Fruit fly (Drosophila melanogaster) whole organism, embryonic: Measurements from ENCODE around the gene Jupiter.

ENCODE experiments used
- Ada2b ChIP-seq: fragments of 200-800 bp; sonication (Bioruptor generic); IDR thresholded peaks from 2 replicates; pipeline ENCODE4 v1.3.6; 2022; ENCODE audit warnings: missing biosample characterization, missing genetic modification characterization
- Antp ChIP-seq: fragments of 200-800 bp; sonication (Bioruptor generic); optimal IDR thresholded peaks from 3 replicates; lab custom pipeline; 2016; ENCODE audit warnings: missing biosample characterization, missing genetic modification characterization
- Atf3 ChIP-seq: fragments of 200-800 bp; sonication (Bioruptor generic); optimal IDR thresholded peaks from 3 replicates; lab custom pipeline; 2016; ENCODE audit warnings: missing biosample characterization, missing genetic modification characterization
- B-H1 ChIP-seq: fragments of 200-800 bp; sonication (Bioruptor generic); IDR thresholded peaks from 3 replicates; pipeline ENCODE4 v1.3.6; 2022; ENCODE audit warnings: missing biosample characterization, missing genetic modification characterization
- CG11695 ChIP-seq: fragments of 200-800 bp; sonication (Bioruptor generic); IDR thresholded peaks from 3 replicates; pipeline ENCODE4 v1.3.6; 2022; ENCODE audit warnings: missing biosample characterization, missing genetic modification characterization
- CG11723 ChIP-seq: fragments of 200-800 bp; sonication (Bioruptor generic); optimal IDR thresholded peaks from 2 replicates; lab custom pipeline; 2017; ENCODE audit warnings: missing biosample characterization, mild to moderate bottlenecking, missing genetic modification characterization
- CG12769 ChIP-seq: fragments of 200-800 bp; sonication (Bioruptor generic); optimal IDR thresholded peaks from 2 replicates; lab custom pipeline; 2019; ENCODE audit warnings: missing biosample characterization, mild to moderate bottlenecking, missing genetic modification characterization, moderate library complexity
- CG13123 ChIP-seq: fragments of 200-800 bp; sonication (Bioruptor generic); optimal IDR thresholded peaks from 2 replicates; lab custom pipeline; 2016; ENCODE audit warnings: missing biosample characterization, missing genetic modification characterization
- CG13287 ChIP-seq: fragments of 200-800 bp; sonication (Bioruptor generic); IDR thresholded peaks from 2 replicates; pipeline ENCODE4 v1.3.6; 2022; ENCODE audit warnings: missing biosample characterization, missing genetic modification characterization; ENCODE audit not compliant: partially characterized antibody
- CG18011 ChIP-seq: fragments of 200-800 bp; sonication (Bioruptor generic); optimal IDR thresholded peaks from 2 replicates; lab custom pipeline; 2017; ENCODE audit warnings: missing biosample characterization, missing genetic modification characterization, mild to moderate bottlenecking, moderate library complexity, missing genotype
- CG18619 ChIP-seq: fragments of 200-800 bp; sonication (Bioruptor generic); optimal IDR thresholded peaks from 3 replicates; lab custom pipeline; 2017; ENCODE audit warnings: missing biosample characterization, mild to moderate bottlenecking, missing genetic modification characterization
- CG32532 ChIP-seq: fragments of 200-800 bp; sonication (Bioruptor generic); IDR thresholded peaks from 2 replicates; pipeline ENCODE4 v1.3.6; 2022; ENCODE audit warnings: missing biosample characterization, missing genetic modification characterization
- CG32772 ChIP-seq: fragments of 200-800 bp; sonication (Bioruptor generic); IDR thresholded peaks from 2 replicates; pipeline ENCODE4 v1.3.6; 2022; ENCODE audit warnings: missing biosample characterization, missing genetic modification characterization
- CG34224 ChIP-seq: fragments of 200-800 bp; sonication (Bioruptor generic); IDR thresholded peaks from 3 replicates; pipeline ENCODE4 v1.3.6; 2022; ENCODE audit warnings: missing biosample characterization, missing genetic modification characterization; ENCODE audit not compliant: partially characterized antibody
- CG4617 ChIP-seq: fragments of 200-800 bp; sonication (Bioruptor generic); optimal IDR thresholded peaks from 3 replicates; lab custom pipeline; 2016; ENCODE audit warnings: missing biosample characterization, missing genetic modification characterization, borderline replicate concordance
- CG5245 ChIP-seq: fragments of 200-800 bp; sonication (Bioruptor generic); optimal IDR thresholded peaks from 3 replicates; lab custom pipeline; 2016; ENCODE audit warnings: missing biosample characterization, missing genetic modification characterization
- CG7271 ChIP-seq: fragments of 200-800 bp; sonication (Bioruptor generic); optimal IDR thresholded peaks from 2 replicates; lab custom pipeline; 2018; ENCODE audit warnings: missing biosample characterization, mild to moderate bottlenecking, missing genetic modification characterization, moderate library complexity
- CG7357 ChIP-seq: fragments of 200-800 bp; sonication (Bioruptor generic); IDR thresholded peaks from 3 replicates; pipeline ENCODE4 v1.3.6; 2022; ENCODE audit warnings: missing biosample characterization, missing genetic modification characterization
- CG8388 ChIP-seq: fragments of 200-800 bp; sonication (Bioruptor generic); optimal IDR thresholded peaks from 2 replicates; lab custom pipeline; 2019; ENCODE audit warnings: missing biosample characterization, mild to moderate bottlenecking, missing genetic modification characterization, moderate library complexity
- CoRest ChIP-seq: fragments of 200-800 bp; sonication (Bioruptor generic); optimal IDR thresholded peaks from 3 replicates; lab custom pipeline; 2018; ENCODE audit warnings: missing biosample characterization, mild to moderate bottlenecking, missing genetic modification characterization, moderate library complexity
- D19B ChIP-seq: fragments of 200-800 bp; sonication (Bioruptor generic); optimal IDR thresholded peaks from 2 replicates; lab custom pipeline; 2017; ENCODE audit warnings: missing biosample characterization, mild to moderate bottlenecking, missing genetic modification characterization
- Dfd ChIP-seq, 2 experiments: fragments of >200 bp; optimal IDR thresholded peaks; 2 replicates each; lab custom pipeline; 2017; ENCODE audit warnings: missing biosample characterization in 2 of 2, missing genetic modification characterization in 2 of 2
- Dip2 ChIP-seq: fragments of 200-800 bp; sonication (Bioruptor generic); IDR thresholded peaks from 2 replicates; pipeline ENCODE4 v1.3.6; 2022; ENCODE audit warnings: missing biosample characterization, missing genetic modification characterization
- Eip74EF ChIP-seq, 2 experiments: fragments of 200-800 bp in 1 of 2; fragments of >200 bp in 1 of 2; sonication (Bioruptor generic) in 1 of 2; optimal IDR thresholded peaks; 2 replicates each; lab custom pipeline; 2017 to 2019; ENCODE audit warnings: missing biosample characterization in 2 of 2, missing genetic modification characterization in 2 of 2, mild to moderate bottlenecking in 1 of 2, moderate library complexity in 1 of 2
- HLH54F ChIP-seq: fragments of 200-800 bp; sonication (Bioruptor generic); optimal IDR thresholded peaks from 3 replicates; lab custom pipeline; 2016; ENCODE audit warnings: missing biosample characterization, missing genetic modification characterization
- Lim3 ChIP-seq: fragments of 200-800 bp; sonication (Bioruptor generic); IDR thresholded peaks from 2 replicates; pipeline ENCODE4 v1.3.6; 2022; ENCODE audit warnings: missing biosample characterization, missing genetic modification characterization
- Mrtf ChIP-seq: fragments of 200-800 bp; sonication (Bioruptor generic); IDR thresholded peaks from 3 replicates; pipeline ENCODE4 v1.3.6; 2022; ENCODE audit warnings: missing biosample characterization, missing genetic modification characterization
- NC2α ChIP-seq: fragments of 200-800 bp; sonication (Bioruptor generic); optimal IDR thresholded peaks from 2 replicates; lab custom pipeline; 2016; ENCODE audit warnings: missing biosample characterization, missing genetic modification characterization
- NC2β ChIP-seq: fragments of 200-800 bp; sonication (Bioruptor generic); optimal IDR thresholded peaks from 2 replicates; lab custom pipeline; 2016; ENCODE audit warnings: missing biosample characterization, missing genetic modification characterization
- NFAT ChIP-seq: fragments of 200-800 bp; sonication (Bioruptor generic); IDR thresholded peaks from 2 replicates; pipeline ENCODE4 v1.3.6; 2022; ENCODE audit warnings: missing biosample characterization, missing genetic modification characterization
- Oaz ChIP-seq: fragments of 200-800 bp; sonication (Bioruptor generic); IDR thresholded peaks from 2 replicates; pipeline ENCODE4 v1.3.6; 2022; ENCODE audit warnings: missing biosample characterization, missing genetic modification characterization
- Ravus ChIP-seq: fragments of 200-800 bp; sonication (Bioruptor generic); IDR thresholded peaks from 2 replicates; pipeline ENCODE4 v1.3.6; 2022; ENCODE audit warnings: missing biosample characterization, missing genetic modification characterization
- Sry-δ ChIP-seq: fragments of 200-800 bp; sonication (Bioruptor generic); optimal IDR thresholded peaks from 2 replicates; lab custom pipeline; 2016; ENCODE audit warnings: missing biosample characterization, missing genetic modification characterization
- abd-A ChIP-seq: fragments of 200-800 bp; sonication (Bioruptor generic); optimal IDR thresholded peaks from 3 replicates; lab custom pipeline; 2019; ENCODE audit warnings: missing biosample characterization, mild to moderate bottlenecking, missing genetic modification characterization, moderate library complexity
- ara ChIP-seq: fragments of 200-800 bp; sonication (Bioruptor generic); IDR thresholded peaks from 2 replicates; pipeline ENCODE4 v1.3.6; 2022; ENCODE audit warnings: missing biosample characterization, missing genetic modification characterization
- ase ChIP-seq: fragments of 200-800 bp; sonication (Bioruptor generic); IDR thresholded peaks from 3 replicates; pipeline ENCODE4 v1.3.6; 2022; ENCODE audit warnings: missing biosample characterization, missing genetic modification characterization
- bsh ChIP-seq, 2 experiments: fragments of 200-800 bp; sonication (Bioruptor generic); optimal IDR thresholded peaks; 2 replicates each; lab custom pipeline; 2017 to 2018; ENCODE audit warnings: mild to moderate bottlenecking in 2 of 2, missing biosample characterization in 2 of 2, missing genetic modification characterization in 2 of 2, moderate library complexity in 1 of 2
- esg ChIP-seq: fragments of 200-800 bp; sonication (Bioruptor generic); conservative IDR thresholded peaks from 2 replicates; pipeline ENCODE4 v1.3.6; 2022; ENCODE audit warnings: missing biosample characterization, missing genetic modification characterization
- ftz-f1 ChIP-seq: fragments of 200-800 bp; sonication (Bioruptor generic); optimal IDR thresholded peaks from 2 replicates; lab custom pipeline; 2016; ENCODE audit warnings: missing biosample characterization, missing genetic modification characterization
- klu ChIP-seq: fragments of 200-800 bp; sonication (Bioruptor generic); IDR thresholded peaks from 2 replicates; pipeline ENCODE4 v1.3.6; 2022; ENCODE audit warnings: missing biosample characterization, missing genetic modification characterization
- maf-S ChIP-seq: fragments of 200-800 bp; sonication (Bioruptor generic); optimal IDR thresholded peaks from 2 replicates; lab custom pipeline; 2016; ENCODE audit warnings: missing biosample characterization, missing genetic modification characterization
- nerfin-2 ChIP-seq: fragments of 200-800 bp; sonication (Bioruptor generic); IDR thresholded peaks from 2 replicates; pipeline ENCODE4 v1.3.6; 2022; ENCODE audit warnings: missing biosample characterization, missing genetic modification characterization; ENCODE audit not compliant: partially characterized antibody
- oc ChIP-seq: fragments of 200-800 bp; sonication (Bioruptor generic); optimal IDR thresholded peaks from 2 replicates; lab custom pipeline; 2018; ENCODE audit warnings: missing biosample characterization, mild to moderate bottlenecking, missing genetic modification characterization, moderate library complexity
- pho ChIP-seq: fragments of 200-800 bp; sonication (Bioruptor generic); optimal IDR thresholded peaks from 2 replicates; lab custom pipeline; 2016; ENCODE audit warnings: missing biosample characterization, missing genetic modification characterization
- salm ChIP-seq: fragments of 200-800 bp; sonication (Bioruptor generic); optimal IDR thresholded peaks from 2 replicates; lab custom pipeline; 2018; ENCODE audit warnings: missing biosample characterization, mild to moderate bottlenecking, missing genetic modification characterization
- seq ChIP-seq: fragments of 200-800 bp; sonication (Bioruptor generic); IDR thresholded peaks from 2 replicates; pipeline ENCODE4 v1.3.6; 2022; ENCODE audit warnings: missing biosample characterization, missing genetic modification characterization
- sim ChIP-seq: fragments of 200-800 bp; sonication (Bioruptor generic); IDR thresholded peaks from 2 replicates; pipeline ENCODE4 v1.3.6; 2022; ENCODE audit warnings: missing biosample characterization, missing genetic modification characterization
- tgo ChIP-seq: fragments of 200-800 bp; sonication (Bioruptor generic); IDR thresholded peaks from 3 replicates; pipeline ENCODE4 v1.3.6; 2022; ENCODE audit warnings: missing biosample characterization, missing genetic modification characterization
- tio ChIP-seq: fragments of 200-800 bp; sonication (Bioruptor generic); optimal IDR thresholded peaks from 2 replicates; lab custom pipeline; 2017; ENCODE audit warnings: missing biosample characterization, missing genetic modification characterization, inconsistent platforms
- yki ChIP-seq: fragments of >200 bp; optimal IDR thresholded peaks from 3 replicates; lab custom pipeline; 2018

The Jupiter gene

DNA sequence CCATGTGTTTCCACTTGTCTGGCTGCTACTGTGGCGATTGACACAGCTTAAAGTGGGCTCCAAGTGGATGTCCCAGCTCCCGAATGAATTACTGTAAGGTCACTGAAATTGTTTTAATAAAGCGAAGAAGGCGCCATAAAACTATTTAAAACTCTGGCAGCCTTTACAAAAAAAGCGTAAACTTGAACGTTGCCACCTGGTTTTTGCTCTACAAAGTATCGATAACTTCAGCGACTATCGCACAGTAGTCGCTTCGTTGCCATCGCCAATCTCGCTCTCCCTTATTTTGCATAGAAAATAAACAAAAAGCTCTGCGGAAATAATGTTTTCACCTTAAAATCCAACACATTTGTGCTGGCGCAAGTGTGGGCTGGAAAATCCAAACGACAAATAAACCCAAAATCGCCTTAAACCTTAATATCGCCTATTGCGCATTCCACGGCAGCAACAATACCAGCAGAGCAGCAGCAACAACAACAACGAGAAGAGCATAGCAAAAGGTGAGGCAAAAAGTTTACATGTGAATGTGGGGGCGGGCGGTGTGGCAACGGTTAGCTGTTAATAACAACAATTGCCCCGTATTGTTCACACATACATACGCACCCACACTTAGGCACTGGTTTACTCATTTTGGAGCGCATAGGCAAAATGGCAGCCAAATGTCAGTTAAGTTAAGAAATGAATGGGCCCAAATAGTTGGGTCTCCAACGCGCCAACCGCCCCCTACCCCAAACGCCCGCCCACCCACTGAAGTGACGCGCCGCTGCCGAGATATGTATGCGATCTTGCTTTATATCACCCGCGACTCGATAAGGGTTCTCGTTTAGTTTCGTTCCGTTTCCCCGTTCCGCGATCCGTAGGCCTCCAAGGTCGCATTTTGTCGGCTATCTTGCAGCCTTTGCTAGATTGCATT lies 38.1 kb downstream of the Jupiter start, which contains the start of gene wkd (continued):
- TF ChIP-seq CG13123 (GFP tag; lab: Kevin White, UChicago) (no peak), CG4617 (GFP tag; lab: Kevin White, UChicago) (peak; percentile 87), esg (no peak), NFAT (GFP tag; lab: Robert Waterston, UW) (no peak), maf-S (no peak), pho (GFP tag; lab: Kevin White, UChicago) (no peak), CG11723 (no peak), Ada2b (GFP tag; lab: Robert Waterston, UW) (no peak), Dfd (GFP tag; optimal IDR thresholded peaks at IDR 0.05; lab: Kevin White, UChicago) (no peak), Eip74EF (GFP tag; optimal IDR thresholded peaks at IDR 0.05; lab: Kevin White, UChicago) (no peak), Dip2 (GFP tag; lab: Robert Waterston, UW) (no peak), CG32772 (no peak), CG8388 (GFP tag; lab: Kevin White, UChicago) (no peak), nerfin-2 (GFP tag; lab: Robert Waterston, UW) (peak; percentile 53; the same call in 1 of the 2 replicates), Ravus (GFP tag; lab: Robert Waterston, UW) (no peak), NC2α (GFP tag; lab: Kevin White, UChicago) (no peak), CG18619 (no peak), Lim3 (no peak), salm (tag; lab: Kevin White, UChicago) (no peak), NC2β (GFP tag; lab: Kevin White, UChicago) (peak; percentile 58), Mrtf (GFP tag; lab: Robert Waterston, UW) (no peak), CG32532 (no peak), CG34224 (GFP tag; lab: Robert Waterston, UW) (peak; percentile 84), tio (GFP tag; lab: Kevin White, UChicago) (no peak), CoRest (tag; lab: Kevin White, UChicago) (no peak), Oaz (GFP tag; lab: Robert Waterston, UW) (no peak), oc (tag; lab: Kevin White, UChicago) (no peak), ara (GFP tag; lab: Robert Waterston, UW) (no peak), CG7271 (tag; lab: Kevin White, UChicago) (no peak), Sry-δ (GFP tag; lab: Kevin White, UChicago) (peak; percentile 97), yki (no peak), ase (GFP tag; lab: Robert Waterston, UW) (no peak), seq (GFP tag; lab: Robert Waterston, UW) (no peak), tgo (GFP tag; lab: Robert Waterston, UW) (no peak), HLH54F (GFP tag; lab: Kevin White, UChicago) (peak; percentile 1), Antp (GFP tag; lab: Kevin White, UChicago) (no peak), CG5245 (no peak), CG13287 (GFP tag; lab: Robert Waterston, UW) (peak; percentile 94), Atf3 (GFP tag; lab: Kevin White, UChicago) (no peak), bsh (GFP tag; optimal IDR thresholded peaks at IDR 0.05; lab: Kevin White, UChicago) (no peak), CG12769 (tag; lab: Kevin White, UChicago) (no peak), ftz-f1 (GFP tag; lab: Kevin White, UChicago) (peak; percentile 47), CG11695 (GFP tag; lab: Robert Waterston, UW) (no peak), CG18011 (no peak), klu (GFP tag; lab: Robert Waterston, UW) (0 out of 2 replicates have a peak, but pooled peaks have one; percentile 14), abd-A (tag; lab: Kevin White, UChicago) (no peak), sim (no peak), B-H1 (GFP tag; lab: Robert Waterston, UW) (no peak), D19B (no peak), CG7357 (GFP tag; lab: Robert Waterston, UW) (no peak)
